Fruit fly (Drosophila melanogaster): ENCODE results near the gene CG34316.

The CG34316 gene

dm6 chr3R:15229329-15229876, 982 bp upstream of the CG34316 start, which contains the start of the genes Art3 and mRpS10 (continued):
- TF ChIP-seq CG13624 (GFP tag; optimal IDR thresholded peaks at IDR 0.05), result peak; percentile 100
- peak; percentile 96 for TF ChIP-seq CG17802 (tag; optimal IDR thresholded peaks at IDR 0.05)
- peak; percentile 100 for TF ChIP-seq HHEX (GFP tag; optimal IDR thresholded peaks at IDR 0.05)
- TF ChIP-seq dimm (GFP tag; IDR thresholded peaks at IDR 0.05), result peak; percentile 100
- peak; percentile 100 for TF ChIP-seq otp (GFP tag; IDR thresholded peaks at IDR 0.05)
- peak; percentile 51; the same call in 1 of the 3 replicates for TF ChIP-seq knrl (GFP tag; IDR thresholded peaks at IDR 0.05; ENCODE audit: partially characterized antibody)
- TF ChIP-seq pfk (GFP tag; optimal IDR thresholded peaks at IDR 0.05), result peak; percentile 84
- TF ChIP-seq D (optimal IDR thresholded peaks at IDR 0.05), result no peak
- peak; percentile 100 for TF ChIP-seq D (GFP tag; optimal IDR thresholded peaks at IDR 0.05)
- TF ChIP-seq shn (GFP tag; optimal IDR thresholded peaks at IDR 0.05), result peak; percentile 100
- TF ChIP-seq Doc3 (GFP tag; IDR thresholded peaks at IDR 0.05; ENCODE audit: partially characterized antibody), result no peak
- peak; percentile 100 for TF ChIP-seq dysf (GFP tag; IDR thresholded peaks at IDR 0.05)
- TF ChIP-seq CG11695 (GFP tag; IDR thresholded peaks at IDR 0.05), result peak; percentile 100
- no peak for TF ChIP-seq Hr39 (optimal IDR thresholded peaks at IDR 0.05)
- TF ChIP-seq sd (tag; optimal IDR thresholded peaks at IDR 0.05), result peak; percentile 99
- no peak for TF ChIP-seq Bgb (GFP tag; IDR thresholded peaks at IDR 0.05; ENCODE audit: partially characterized antibody)
- peak; percentile 100 for TF ChIP-seq dati (GFP tag; IDR thresholded peaks at IDR 0.05)
- TF ChIP-seq her (GFP tag; optimal IDR thresholded peaks at IDR 0.05), result peak; percentile 98
- TF ChIP-seq luna (GFP tag; optimal IDR thresholded peaks at IDR 0.05), result peak; percentile 99
- peak; percentile 100 for TF ChIP-seq ken (GFP tag; IDR thresholded peaks at IDR 0.05)
- TF ChIP-seq CG12219 (GFP tag; optimal IDR thresholded peaks at IDR 0.05), result peak; percentile 100
- peak; percentile 68 for TF ChIP-seq Dp (GFP tag; optimal IDR thresholded peaks at IDR 0.05)
- TF ChIP-seq CG10654 (GFP tag; optimal IDR thresholded peaks at IDR 0.05), result peak; percentile 100
- TF ChIP-seq CG4730 (GFP tag; IDR thresholded peaks at IDR 0.05), result peak; percentile 100
- peak; percentile 96 for TF ChIP-seq CG4360 (GFP tag; IDR thresholded peaks at IDR 0.05)
- TF ChIP-seq Mrtf (GFP tag; IDR thresholded peaks at IDR 0.05), result peak; percentile 100
- no peak for TF ChIP-seq Tbp (GFP tag; optimal IDR thresholded peaks at IDR 0.05)
- TF ChIP-seq CG4617 (GFP tag; optimal IDR thresholded peaks at IDR 0.05; ENCODE audit: borderline replicate concordance), result peak; percentile 100
- TF ChIP-seq CG17328 (GFP tag; IDR thresholded peaks at IDR 0.05), result peak; percentile 100
- peak; percentile 100 for TF ChIP-seq CG3847 (GFP tag; IDR thresholded peaks at IDR 0.05)
- TF ChIP-seq NK7.1 (GFP tag; optimal IDR thresholded peaks at IDR 0.05), result peak; percentile 100
- TF ChIP-seq B-H1 (GFP tag; IDR thresholded peaks at IDR 0.05), result peak; percentile 100
- TF ChIP-seq Taf1 (GFP tag; IDR thresholded peaks at IDR 0.05), result peak; percentile 100
- peak; percentile 100 for TF ChIP-seq NfI (GFP tag; optimal IDR thresholded peaks at IDR 0.05)
- peak; percentile 100 for TF ChIP-seq slou (GFP tag; optimal IDR thresholded peaks at IDR 0.05)
- no peak for TF ChIP-seq CG14860 (GFP tag; IDR thresholded peaks at IDR 0.05; ENCODE audit: partially characterized antibody)
- TF ChIP-seq Camta (GFP tag; optimal IDR thresholded peaks at IDR 0.05), result peak; percentile 100
- TF ChIP-seq grau (tag; optimal IDR thresholded peaks at IDR 0.05), result peak; percentile 100
- peak; percentile 100 for TF ChIP-seq unpg (GFP tag; optimal IDR thresholded peaks at IDR 0.05)
- TF ChIP-seq ash1 (GFP tag; optimal IDR thresholded peaks at IDR 0.05), result peak; percentile 99
- no peak for TF ChIP-seq lov (optimal IDR thresholded peaks at IDR 0.05)
- TF ChIP-seq lov (GFP tag; IDR thresholded peaks at IDR 0.05), result peak; percentile 100
- peak; percentile 100 for TF ChIP-seq CG17829 (tag; optimal IDR thresholded peaks at IDR 0.05)
- TF ChIP-seq btn (GFP tag; optimal IDR thresholded peaks at IDR 0.05), result peak; percentile 99
- peak; percentile 100 for TF ChIP-seq oc (tag; optimal IDR thresholded peaks at IDR 0.05)
- no peak for TF ChIP-seq abd-A (tag; optimal IDR thresholded peaks at IDR 0.05)
- TF ChIP-seq CG6854 (GFP tag; optimal IDR thresholded peaks at IDR 0.05), result peak; percentile 99
- TF ChIP-seq vfl (GFP tag; optimal IDR thresholded peaks at IDR 0.05), result peak; percentile 99
- peak; percentile 99 for TF ChIP-seq Hand (GFP tag; optimal IDR thresholded peaks at IDR 0.05)
- peak; percentile 100 for TF ChIP-seq al (GFP tag; IDR thresholded peaks at IDR 0.05)
- TF ChIP-seq vnd (GFP tag; IDR thresholded peaks at IDR 0.05; ENCODE audit: partially characterized antibody), result no peak

All from whole organism, embryonic.